Worm (Caenorhabditis elegans): ENCODE data around the gene Y43F8B.2.
"Not testable (repeated sequence)": the region's sequence is repeated elsewhere in the genome, so short reads cannot be mapped to it uniquely, and the experiment has no call there.

- not testable (repeated sequence) for TF ChIP-seq lin-13, nhr-12, elt-3, pha-4 (tag; optimal IDR thresholded peaks at IDR 0.05)
These were observed 4.4 kb downstream of the Y43F8B.2 start for ce11 chrV:19528535-19528934.

Measured in whole organism, mixed stage, embryonic.